Fruit fly (Drosophila melanogaster) whole organism, wandering third instar larva: ENCODE results near the gene IKKepsilon.
A peak's percentile ranks its signal among the peaks of the same experiment; 100 is the strongest.

Experiments used
- Abd-B ChIP-seq: fragments of >200 bp; optimal IDR thresholded peaks from 2 replicates; lab custom pipeline; 2017; ENCODE audit warnings: missing biosample characterization, missing genetic modification characterization
- CG32264 ChIP-seq: fragments of 200-800 bp; sonication (Bioruptor generic); optimal IDR thresholded peaks from 2 replicates; lab custom pipeline; 2016; ENCODE audit warnings: missing biosample characterization, missing genetic modification characterization
- CG9705 ChIP-seq: fragments of 200-800 bp; sonication (Bioruptor generic); optimal IDR thresholded peaks from 2 replicates; lab custom pipeline; 2018; ENCODE audit warnings: missing biosample characterization, mild to moderate bottlenecking, missing genetic modification characterization
- CrebA ChIP-seq: fragments of 200-800 bp; sonication (Bioruptor generic); optimal IDR thresholded peaks from 2 replicates; lab custom pipeline; 2016; ENCODE audit warnings: missing biosample characterization, mild to moderate bottlenecking, missing genetic modification characterization, borderline replicate concordance
- Dfd ChIP-seq: fragments of >200 bp; optimal IDR thresholded peaks from 2 replicates; lab custom pipeline; 2017; ENCODE audit warnings: missing biosample characterization, missing genetic modification characterization
- Dif ChIP-seq: fragments of 200-275, 200-300 bp; sonication (Bioruptor generic); optimal IDR thresholded peaks from 2 replicates; lab custom pipeline; 2018; ENCODE audit warnings: missing biosample characterization, missing genetic modification characterization; ENCODE audit not compliant: partially characterized antibody
- GATAd ChIP-seq: sonication (Bioruptor generic); optimal IDR thresholded peaks from 2 replicates; lab custom pipeline; 2016; ENCODE audit warnings: missing biosample characterization, missing genetic modification characterization
- HLH106 ChIP-seq: fragments of 200-800 bp; optimal IDR thresholded peaks from 3 replicates; lab custom pipeline; 2019; ENCODE audit warnings: missing biosample characterization, mild to moderate bottlenecking, missing genetic modification characterization, moderate library complexity
- Hnf4 ChIP-seq: fragments of 200-800 bp; sonication (Bioruptor generic); optimal IDR thresholded peaks from 2 replicates; lab custom pipeline; 2016; ENCODE audit warnings: missing biosample characterization, mild to moderate bottlenecking, missing genetic modification characterization
- Hr78 ChIP-seq: fragments of >200 bp; optimal IDR thresholded peaks from 2 replicates; lab custom pipeline; 2017; ENCODE audit warnings: missing biosample characterization, missing genetic modification characterization
- Hr83 ChIP-seq: fragments of 200-300 bp; sonication (Bioruptor generic); optimal IDR thresholded peaks from 2 replicates; lab custom pipeline; 2016; ENCODE audit warnings: missing biosample characterization, mild to moderate bottlenecking, missing genetic modification characterization, moderate library complexity; ENCODE audit not compliant: poor library complexity, severe bottlenecking
- Jra ChIP-seq: sonication (Bioruptor generic); optimal IDR thresholded peaks from 2 replicates; lab custom pipeline; 2016; ENCODE audit warnings: missing biosample characterization, missing genetic modification characterization
- Mio ChIP-seq: sonication (Bioruptor generic); optimal IDR thresholded peaks from 2 replicates; lab custom pipeline; 2016; ENCODE audit warnings: missing biosample characterization, missing genetic modification characterization
- Myc ChIP-seq: fragments of >200 bp; optimal IDR thresholded peaks from 2 replicates; lab custom pipeline; 2017
- OdsH ChIP-seq: fragments of 200-800 bp; sonication (Bioruptor generic); optimal IDR thresholded peaks from 2 replicates; lab custom pipeline; 2016; ENCODE audit warnings: missing biosample characterization, mild to moderate bottlenecking, missing genetic modification characterization
- Rel ChIP-seq, 2 experiments: fragments of 200-800 bp; sonication (Bioruptor generic) in 1 of 2; optimal IDR thresholded peaks; 2 replicates in 1 of 2; 3 replicates in 1 of 2; lab custom pipeline; 2016 to 2019; ENCODE audit warnings: mild to moderate bottlenecking in 2 of 2, missing biosample characterization in 2 of 2, missing genetic modification characterization in 2 of 2, moderate library complexity in 1 of 2
- Sp1 ChIP-seq: fragments of 200-800 bp; sonication (Bioruptor generic); optimal IDR thresholded peaks from 3 replicates; lab custom pipeline; 2019; ENCODE audit warnings: missing biosample characterization, mild to moderate bottlenecking, missing genetic modification characterization, moderate library complexity
- Vsx2 ChIP-seq: fragments of 200-300, 225-300 bp; sonication (Bioruptor generic); optimal IDR thresholded peaks from 2 replicates; lab custom pipeline; 2018; ENCODE audit warnings: missing biosample characterization, missing genetic modification characterization; ENCODE audit not compliant: partially characterized antibody
- br ChIP-seq: fragments of 200-800 bp; sonication (Bioruptor generic); optimal IDR thresholded peaks from 2 replicates; lab custom pipeline; 2016; ENCODE audit warnings: missing biosample characterization, missing genetic modification characterization
- brk ChIP-seq: fragments of 200-800 bp; sonication (Bioruptor generic); optimal IDR thresholded peaks from 2 replicates; lab custom pipeline; 2016; ENCODE audit warnings: missing biosample characterization, mild to moderate bottlenecking, missing genetic modification characterization
- dl ChIP-seq, 2 experiments: fragments of 175-275, 200-275 bp in 1 of 2; fragments of 200-275 bp in 1 of 2; sonication (Bioruptor generic); optimal IDR thresholded peaks; lab custom pipeline; 2018; ENCODE audit warnings: mild to moderate bottlenecking in 2 of 2, missing biosample characterization in 2 of 2, missing genetic modification characterization in 2 of 2, moderate library complexity in 2 of 2; ENCODE audit not compliant: partially characterized antibody in 2 of 2, insufficient read depth in 1 of 2
- dmrt93B ChIP-seq: fragments of 200-800 bp; sonication (Bioruptor generic); optimal IDR thresholded peaks from 2 replicates; lab custom pipeline; 2018; ENCODE audit warnings: missing biosample characterization, mild to moderate bottlenecking, missing genetic modification characterization
- dsf ChIP-seq: sonication (Bioruptor generic); optimal IDR thresholded peaks from 2 replicates; lab custom pipeline; 2016; ENCODE audit warnings: missing biosample characterization, missing genetic modification characterization, borderline replicate concordance
- foxo ChIP-seq, 2 experiments: fragments of 200-800 bp; sonication (Bioruptor generic); optimal IDR thresholded peaks; 2 replicates in 1 of 2; 3 replicates in 1 of 2; lab custom pipeline; 2016 to 2017; ENCODE audit warnings: missing biosample characterization in 2 of 2, missing genetic modification characterization in 2 of 2
- fru ChIP-seq: fragments of 200-800 bp; sonication (Bioruptor generic); optimal IDR thresholded peaks from 3 replicates; lab custom pipeline; 2016; ENCODE audit warnings: missing biosample characterization, mild to moderate bottlenecking, missing genetic modification characterization
- h ChIP-seq: fragments of 200-800 bp; sonication (Bioruptor generic); optimal IDR thresholded peaks from 3 replicates; lab custom pipeline; 2016; ENCODE audit warnings: missing biosample characterization, mild to moderate bottlenecking, missing genetic modification characterization
- lola ChIP-seq: fragments of >200 bp; optimal IDR thresholded peaks from 2 replicates; lab custom pipeline; 2017; ENCODE audit warnings: missing biosample characterization, missing genetic modification characterization
- pan ChIP-seq: fragments of >200 bp; optimal IDR thresholded peaks from 2 replicates; lab custom pipeline; 2017
- psq ChIP-seq: fragments of 200-800 bp; sonication (Bioruptor generic); optimal IDR thresholded peaks from 3 replicates; lab custom pipeline; 2017; ENCODE audit warnings: missing biosample characterization, mild to moderate bottlenecking, missing genetic modification characterization, moderate library complexity
- sage ChIP-seq: fragments of 200-800 bp; sonication (Bioruptor generic); optimal IDR thresholded peaks from 2 replicates; lab custom pipeline; 2016; ENCODE audit warnings: missing biosample characterization, mild to moderate bottlenecking, missing genetic modification characterization
- sv ChIP-seq: fragments of 200-800 bp; sonication (Bioruptor generic); optimal IDR thresholded peaks from 3 replicates; lab custom pipeline; 2016; ENCODE audit warnings: missing biosample characterization, missing genetic modification characterization
- tai ChIP-seq: sonication (Bioruptor generic); optimal IDR thresholded peaks from 2 replicates; lab custom pipeline; 2016; ENCODE audit warnings: missing biosample characterization, missing genetic modification characterization
- usp ChIP-seq: fragments of >200 bp; optimal IDR thresholded peaks from 2 replicates; lab custom pipeline; 2017; ENCODE audit warnings: missing biosample characterization, missing genetic modification characterization
- woc ChIP-seq: sonication (Bioruptor generic); optimal IDR thresholded peaks from 2 replicates; lab custom pipeline; 2016; ENCODE audit warnings: missing biosample characterization, mild to moderate bottlenecking, missing genetic modification characterization

Gene IKKepsilon

DNA sequence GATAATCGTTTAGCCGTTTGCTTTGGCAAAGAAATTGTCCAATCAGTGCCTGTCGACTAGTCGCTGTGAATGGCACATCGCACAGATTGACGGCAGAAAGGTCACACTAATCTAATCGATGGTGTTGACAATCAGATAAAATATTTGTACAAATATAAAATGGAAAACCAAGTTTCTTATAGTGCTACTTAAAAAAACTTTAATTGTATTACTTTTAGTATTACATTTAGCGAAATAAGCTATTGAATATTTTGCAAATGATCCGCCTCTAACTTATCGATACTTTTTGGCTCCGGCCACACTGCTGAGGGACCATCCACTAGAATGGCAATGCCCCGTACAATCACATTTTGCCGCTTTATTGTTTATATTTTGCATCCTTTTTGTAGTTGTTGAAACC is 19.7 kb upstream of the IKKepsilon start, which contains the start of the genes brun and CG2614 (continued):
- peak; percentile 64 for TF ChIP-seq psq (GFP tag; lab: Kevin White, UChicago)
- peak in 1 of 2 experiments; percentile 84 for TF ChIP-seq foxo (GFP tag; optimal IDR thresholded peaks at IDR 0.05; lab: Kevin White, UChicago)

DNA sequence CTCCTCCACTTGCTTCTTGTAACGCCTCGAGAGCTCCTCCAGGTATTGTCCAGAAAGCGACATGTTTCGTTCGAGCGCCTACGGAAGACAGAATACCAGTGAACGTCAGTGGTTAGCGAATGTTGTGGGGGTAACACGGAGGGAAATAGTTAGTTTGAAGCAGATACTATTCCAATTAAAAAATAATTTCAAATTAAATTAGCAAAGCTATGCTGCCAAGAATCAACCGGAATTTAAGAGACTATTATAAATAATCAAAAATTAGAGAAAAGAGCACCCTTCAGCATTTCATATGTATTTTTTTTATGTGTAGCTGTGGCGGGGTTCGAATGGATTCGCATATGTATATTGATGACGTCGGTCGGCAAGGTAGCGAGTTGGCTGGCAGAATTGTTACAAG is 14.8 kb upstream of the IKKepsilon start:
- TF ChIP-seq Sp1 (GFP tag; lab: Kevin White, UChicago) (no peak), brk (no peak), Hnf4 (GFP tag; lab: Kevin White, UChicago) (no peak), dsf (GFP tag; lab: Kevin White, UChicago) (no peak), woc (GFP tag; lab: Kevin White, UChicago) (no peak), Jra (no peak), GATAd (no peak), CG9705 (GFP tag; lab: Kevin White, UChicago) (no peak), dl (GFP tag; optimal IDR thresholded peaks at IDR 0.05; lab: Kevin White, UChicago; ENCODE audit: insufficient read depth in 1 of 2, partially characterized antibody in 2 of 2) (no peak), sv (GFP tag; lab: Kevin White, UChicago) (no peak), usp (no peak), dmrt93B (GFP tag; lab: Kevin White, UChicago) (no peak)

dm6 chr2L:20664428-20664827 is 11.4 kb upstream of the IKKepsilon start:
- TF ChIP-seq dsf (GFP tag; lab: Kevin White, UChicago) (no peak), woc (GFP tag; lab: Kevin White, UChicago) (no peak), Dfd (GFP tag; lab: Kevin White, UChicago) (no peak), psq (GFP tag; lab: Kevin White, UChicago) (no peak), CG9705 (GFP tag; lab: Kevin White, UChicago) (no peak)

dm6 chr2L:20671212-20671611 is 4.6 kb upstream of the IKKepsilon start:
- TF ChIP-seq br (GFP tag; lab: Kevin White, UChicago) (no peak), GATAd (no peak), sv (GFP tag; lab: Kevin White, UChicago) (no peak), h (no peak), Hr83 (GFP tag; lab: Kevin White, UChicago) (no peak), foxo (GFP tag; optimal IDR thresholded peaks at IDR 0.05; lab: Kevin White, UChicago) (no peak), tai (GFP tag; lab: Kevin White, UChicago) (no peak), HLH106 (tag; lab: Kevin White, UChicago) (no peak), dl (GFP tag; optimal IDR thresholded peaks at IDR 0.05; lab: Kevin White, UChicago; ENCODE audit: insufficient read depth in 1 of 2, partially characterized antibody in 2 of 2) (no peak), Rel (GFP tag; optimal IDR thresholded peaks at IDR 0.05; lab: Kevin White, UChicago) (no peak), Rel (tag; optimal IDR thresholded peaks at IDR 0.05; lab: Kevin White, UChicago) (no peak), CG32264 (GFP tag; lab: Kevin White, UChicago) (no peak), pan (lab: Kevin White, UChicago) (no peak), Hr78 (GFP tag; lab: Kevin White, UChicago) (no peak), Mio (GFP tag; lab: Kevin White, UChicago) (no peak), CrebA (GFP tag; lab: Kevin White, UChicago) (no peak), dmrt93B (GFP tag; lab: Kevin White, UChicago) (no peak), CG9705 (GFP tag; lab: Kevin White, UChicago) (no peak)

dm6 chr2L:20673737-20674461 is 1.9 kb upstream of the IKKepsilon start:
- TF ChIP-seq Vsx2 (GFP tag; lab: Kevin White, UChicago) (no peak), brk (no peak), Myc (lab: Kevin White, UChicago) (no peak), Abd-B (GFP tag; lab: Kevin White, UChicago) (no peak), OdsH (no peak), dsf (GFP tag; lab: Kevin White, UChicago) (no peak), dl (GFP tag; optimal IDR thresholded peaks at IDR 0.05; lab: Kevin White, UChicago; ENCODE audit: insufficient read depth in 1 of 2, partially characterized antibody in 2 of 2) (no peak), fru (no peak), Dfd (GFP tag; lab: Kevin White, UChicago) (no peak), sage (GFP tag; lab: Kevin White, UChicago) (no peak), CG9705 (GFP tag; lab: Kevin White, UChicago) (no peak), Dif (no peak), br (GFP tag; lab: Kevin White, UChicago) (no peak), Rel (GFP tag; optimal IDR thresholded peaks at IDR 0.05; lab: Kevin White, UChicago) (no peak), Rel (tag; optimal IDR thresholded peaks at IDR 0.05; lab: Kevin White, UChicago) (no peak), GATAd (no peak), Hr78 (GFP tag; lab: Kevin White, UChicago) (no peak), sv (GFP tag; lab: Kevin White, UChicago) (no peak), Mio (GFP tag; lab: Kevin White, UChicago) (no peak), lola (no peak)
